Fruit fly (Drosophila melanogaster) whole organism, embryonic: ENCODE measurements around the gene CG6409.
A peak's percentile ranks its signal among the peaks of the same experiment; 100 is the strongest.

Experiments used
- C15 ChIP-seq: fragments of 200-800 bp; sonication (Bioruptor generic); IDR thresholded peaks from 3 replicates; pipeline ENCODE4 v1.3.6; 2022; ENCODE audit warnings: missing biosample characterization, missing genetic modification characterization
- CG10959 ChIP-seq: fragments of 200-800 bp; sonication (Bioruptor generic); IDR thresholded peaks from 2 replicates; pipeline ENCODE4 v1.3.6; 2022; ENCODE audit warnings: missing biosample characterization, missing genetic modification characterization
- CG13894 ChIP-seq: fragments of 200-800 bp; sonication (Bioruptor generic); optimal IDR thresholded peaks from 3 replicates; lab custom pipeline; 2018; ENCODE audit warnings: missing biosample characterization, mild to moderate bottlenecking, missing genetic modification characterization, moderate library complexity
- CG14710 ChIP-seq: fragments of 200-800 bp; sonication (Bioruptor generic); optimal IDR thresholded peaks from 3 replicates; lab custom pipeline; 2019; ENCODE audit warnings: missing biosample characterization, mild to moderate bottlenecking, missing genetic modification characterization, moderate library complexity
- CG17829 ChIP-seq: fragments of 200-800 bp; optimal IDR thresholded peaks from 2 replicates; lab custom pipeline; 2019; ENCODE audit warnings: missing biosample characterization, mild to moderate bottlenecking, missing genetic modification characterization, moderate library complexity
- CG18619 ChIP-seq: fragments of 200-800 bp; sonication (Bioruptor generic); optimal IDR thresholded peaks from 3 replicates; lab custom pipeline; 2017; ENCODE audit warnings: missing biosample characterization, mild to moderate bottlenecking, missing genetic modification characterization
- CG2116 ChIP-seq: fragments of 200-800 bp; sonication (Bioruptor generic); optimal IDR thresholded peaks from 3 replicates; lab custom pipeline; 2018; ENCODE audit warnings: missing biosample characterization, mild to moderate bottlenecking, missing genetic modification characterization
- CG2678 ChIP-seq: fragments of 200-800 bp; sonication (Bioruptor generic); optimal IDR thresholded peaks from 3 replicates; lab custom pipeline; 2019; ENCODE audit warnings: missing biosample characterization, mild to moderate bottlenecking, missing genetic modification characterization, moderate library complexity
- CG34224 ChIP-seq: fragments of 200-800 bp; sonication (Bioruptor generic); IDR thresholded peaks from 3 replicates; pipeline ENCODE4 v1.3.6; 2022; ENCODE audit warnings: missing biosample characterization, missing genetic modification characterization; ENCODE audit not compliant: partially characterized antibody
- CG4424 ChIP-seq: fragments of 200-800 bp; sonication (Bioruptor generic); optimal IDR thresholded peaks from 3 replicates; lab custom pipeline; 2016; ENCODE audit warnings: missing biosample characterization, missing genetic modification characterization
- CG5180 ChIP-seq: fragments of 200-800 bp; sonication (Bioruptor generic); optimal IDR thresholded peaks from 3 replicates; lab custom pipeline; 2017; ENCODE audit warnings: missing biosample characterization, missing genetic modification characterization, mild to moderate bottlenecking, moderate library complexity, missing genetic modification reagents
- CG6683 ChIP-seq: fragments of 200-800 bp; sonication (Bioruptor generic); optimal IDR thresholded peaks from 2 replicates; lab custom pipeline; 2017; ENCODE audit warnings: missing biosample characterization, mild to moderate bottlenecking, missing genetic modification characterization, missing genetic modification reagents
- CG7357 ChIP-seq: fragments of 200-800 bp; sonication (Bioruptor generic); IDR thresholded peaks from 3 replicates; pipeline ENCODE4 v1.3.6; 2022; ENCODE audit warnings: missing biosample characterization, missing genetic modification characterization
- CG9797 ChIP-seq: fragments of 200-800 bp; sonication (Bioruptor generic); optimal IDR thresholded peaks from 3 replicates; lab custom pipeline; 2018; ENCODE audit warnings: missing biosample characterization, mild to moderate bottlenecking, missing genetic modification characterization
- D19A ChIP-seq: fragments of 200-800 bp; optimal IDR thresholded peaks from 3 replicates; lab custom pipeline; 2019; ENCODE audit warnings: missing biosample characterization, mild to moderate bottlenecking, missing genetic modification characterization, moderate library complexity
- D19B ChIP-seq: fragments of 200-800 bp; sonication (Bioruptor generic); optimal IDR thresholded peaks from 2 replicates; lab custom pipeline; 2017; ENCODE audit warnings: missing biosample characterization, mild to moderate bottlenecking, missing genetic modification characterization
- Deaf1 ChIP-seq: fragments of 200-800 bp; optimal IDR thresholded peaks from 3 replicates; lab custom pipeline; 2019; ENCODE audit warnings: missing biosample characterization, mild to moderate bottlenecking, missing genetic modification characterization, moderate library complexity
- Doc3 ChIP-seq: fragments of 200-800 bp; sonication (Bioruptor generic); IDR thresholded peaks from 3 replicates; pipeline ENCODE4 v1.3.6; 2022; ENCODE audit warnings: missing biosample characterization, missing genetic modification characterization; ENCODE audit not compliant: partially characterized antibody
- E2f1 ChIP-seq: fragments of 200-800 bp; sonication (Bioruptor generic); IDR thresholded peaks from 2 replicates; pipeline ENCODE4 v1.3.6; 2022; ENCODE audit warnings: missing biosample characterization, missing genetic modification characterization
- E2f2 ChIP-seq: fragments of 200-800 bp; sonication (Bioruptor generic); IDR thresholded peaks from 2 replicates; pipeline ENCODE4 v1.3.6; 2022; ENCODE audit warnings: missing biosample characterization, missing genetic modification characterization
- Gug ChIP-seq: fragments of 200-800 bp; sonication (Bioruptor generic); IDR thresholded peaks from 4 replicates; pipeline ENCODE4 v1.3.6; 2022; ENCODE audit warnings: missing biosample characterization, missing genetic modification characterization
- Lim3 ChIP-seq: fragments of 200-800 bp; sonication (Bioruptor generic); IDR thresholded peaks from 2 replicates; pipeline ENCODE4 v1.3.6; 2022; ENCODE audit warnings: missing biosample characterization, missing genetic modification characterization
- NFAT ChIP-seq: fragments of 200-800 bp; sonication (Bioruptor generic); IDR thresholded peaks from 2 replicates; pipeline ENCODE4 v1.3.6; 2022; ENCODE audit warnings: missing biosample characterization, missing genetic modification characterization
- Pdp1 ChIP-seq, 2 experiments: fragments of 200-800 bp; sonication (Bioruptor generic); optimal IDR thresholded peaks; 3 replicates each; lab custom pipeline; 2016; ENCODE audit warnings: missing biosample characterization in 2 of 2, missing genetic modification characterization in 2 of 2, mild to moderate bottlenecking in 1 of 2, moderate library complexity in 1 of 2
- Scr ChIP-seq: fragments of 200-800 bp; sonication (Bioruptor generic); IDR thresholded peaks from 2 replicates; pipeline ENCODE4 v1.3.6; 2022; ENCODE audit warnings: missing biosample characterization, missing genetic modification characterization; ENCODE audit not compliant: partially characterized antibody
- Spps ChIP-seq: fragments of 200-800 bp; sonication (Bioruptor generic); optimal IDR thresholded peaks from 2 replicates; lab custom pipeline; 2018; ENCODE audit warnings: missing biosample characterization, mild to moderate bottlenecking, missing genetic modification characterization
- Tbp ChIP-seq: fragments of >200 bp; optimal IDR thresholded peaks from 2 replicates; lab custom pipeline; 2018; ENCODE audit warnings: missing biosample characterization, missing genetic modification characterization
- ab ChIP-seq: fragments of 200-800 bp; sonication (Bioruptor generic); optimal IDR thresholded peaks from 2 replicates; lab custom pipeline; 2016; ENCODE audit warnings: missing biosample characterization, missing genetic modification characterization
- bab2 ChIP-seq: fragments of 200-800 bp; sonication (Bioruptor generic); optimal IDR thresholded peaks from 2 replicates; lab custom pipeline; 2016; ENCODE audit warnings: missing biosample characterization, missing genetic modification characterization
- bowl ChIP-seq: fragments of 200-800 bp; sonication (Bioruptor generic); IDR thresholded peaks from 2 replicates; pipeline ENCODE4 v1.3.6; 2022; ENCODE audit warnings: missing biosample characterization, missing genetic modification characterization
- br ChIP-seq: fragments of >200 bp; optimal IDR thresholded peaks from 2 replicates; lab custom pipeline; 2017
- cas ChIP-seq: fragments of 200-800 bp; sonication (Bioruptor generic); IDR thresholded peaks from 2 replicates; pipeline ENCODE4 v1.3.6; 2022; ENCODE audit warnings: missing biosample characterization, missing genetic modification characterization
- cg ChIP-seq: fragments of 200-800 bp; sonication (Bioruptor generic); optimal IDR thresholded peaks from 3 replicates; lab custom pipeline; 2019; ENCODE audit warnings: missing biosample characterization, mild to moderate bottlenecking, missing genetic modification characterization, moderate library complexity
- esg ChIP-seq: fragments of 200-800 bp; sonication (Bioruptor generic); conservative IDR thresholded peaks from 2 replicates; pipeline ENCODE4 v1.3.6; 2022; ENCODE audit warnings: missing biosample characterization, missing genetic modification characterization
- gfzf ChIP-seq: fragments of 200-800 bp; sonication (Bioruptor generic); optimal IDR thresholded peaks from 2 replicates; lab custom pipeline; 2016; ENCODE audit warnings: missing biosample characterization, mild to moderate bottlenecking, missing genetic modification characterization, moderate library complexity
- gro ChIP-seq: fragments of 200-800 bp; sonication (Bioruptor generic); optimal IDR thresholded peaks from 2 replicates; lab custom pipeline; 2016; ENCODE audit warnings: missing biosample characterization, missing genetic modification characterization
- ind ChIP-seq: fragments of 200-800 bp; sonication (Bioruptor generic); optimal IDR thresholded peaks from 3 replicates; lab custom pipeline; 2016; ENCODE audit warnings: missing biosample characterization, missing genetic modification characterization
- kni ChIP-seq: fragments of 200-800 bp; sonication (Bioruptor generic); optimal IDR thresholded peaks from 3 replicates; lab custom pipeline; 2017; ENCODE audit warnings: mild to moderate bottlenecking, missing biosample characterization, missing genetic modification reagents, missing genetic modification characterization
- lab ChIP-seq: fragments of 200-800 bp; sonication (Bioruptor generic); optimal IDR thresholded peaks from 3 replicates; lab custom pipeline; 2017; ENCODE audit warnings: missing biosample characterization, missing genetic modification characterization, mild to moderate bottlenecking, moderate library complexity, missing genetic modification reagents
- nom ChIP-seq: fragments of 200-800 bp; sonication (Bioruptor generic); optimal IDR thresholded peaks from 2 replicates; lab custom pipeline; 2017; ENCODE audit warnings: missing biosample characterization, missing genetic modification characterization, mild to moderate bottlenecking, moderate library complexity, missing genetic modification reagents
- pho ChIP-seq: fragments of 200-800 bp; sonication (Bioruptor generic); optimal IDR thresholded peaks from 2 replicates; lab custom pipeline; 2016; ENCODE audit warnings: missing biosample characterization, missing genetic modification characterization
- pum ChIP-seq: fragments of 200-800 bp; sonication (Bioruptor generic); optimal IDR thresholded peaks from 2 replicates; lab custom pipeline; 2016; ENCODE audit warnings: missing biosample characterization, missing genetic modification characterization
- row ChIP-seq: fragments of 200-800 bp; sonication (Bioruptor generic); IDR thresholded peaks from 3 replicates; pipeline ENCODE4 v1.3.6; 2022; ENCODE audit warnings: missing biosample characterization, missing genetic modification characterization
- ssp ChIP-seq: fragments of 200-800 bp; sonication (Bioruptor generic); IDR thresholded peaks from 2 replicates; pipeline ENCODE4 v1.3.6; 2022; ENCODE audit warnings: missing biosample characterization, missing genetic modification characterization
- tio ChIP-seq: fragments of 200-800 bp; sonication (Bioruptor generic); optimal IDR thresholded peaks from 2 replicates; lab custom pipeline; 2017; ENCODE audit warnings: missing biosample characterization, missing genetic modification characterization, inconsistent platforms
- twi ChIP-seq: fragments of 200-800 bp; optimal IDR thresholded peaks from 2 replicates; lab custom pipeline; 2019; ENCODE audit warnings: missing biosample characterization, mild to moderate bottlenecking, missing genetic modification characterization, moderate library complexity
- vnd ChIP-seq: fragments of 200-800 bp; sonication (Bioruptor generic); IDR thresholded peaks from 3 replicates; pipeline ENCODE4 v1.3.6; 2022; ENCODE audit warnings: missing biosample characterization, missing genetic modification characterization; ENCODE audit not compliant: partially characterized antibody
- wek ChIP-seq: fragments of 200-800 bp; sonication (Bioruptor generic); optimal IDR thresholded peaks from 3 replicates; lab custom pipeline; 2018; ENCODE audit warnings: missing biosample characterization, mild to moderate bottlenecking, missing genetic modification characterization, moderate library complexity

The CG6409 gene

DNA sequence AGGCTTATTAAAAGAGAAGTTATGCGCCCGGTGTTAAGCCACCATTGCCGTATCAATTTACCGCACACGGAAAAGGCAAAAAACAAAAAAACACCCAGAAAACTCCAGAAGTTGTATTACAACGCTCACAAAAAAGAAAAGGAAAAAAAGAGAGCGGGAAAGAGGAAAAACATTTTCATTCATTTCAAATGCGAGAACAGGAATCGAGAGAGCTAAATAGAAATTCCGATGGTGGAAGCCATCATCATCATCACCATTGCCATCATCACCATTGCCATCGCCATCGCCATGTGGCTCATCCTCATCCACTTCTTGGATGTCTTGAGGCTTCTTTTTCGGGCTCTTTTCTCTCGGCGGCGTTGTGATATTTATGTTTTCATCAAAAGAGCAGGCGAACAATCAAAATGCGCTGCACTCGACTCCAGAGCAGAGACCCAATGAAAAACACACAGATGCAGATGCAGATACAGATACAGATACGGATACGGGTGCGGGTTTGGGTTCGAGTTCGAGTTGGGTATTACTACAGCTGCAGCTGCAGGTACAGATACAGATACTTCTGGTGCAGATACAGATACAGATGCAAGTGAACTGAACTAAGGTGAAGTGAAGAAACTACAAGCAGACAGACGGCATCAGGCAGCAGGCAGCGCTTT lies 31.0 kb downstream of the CG6409 start (continued):
- TF ChIP-seq kni (GFP tag; lab: Kevin White, UChicago): peak; percentile 97
- TF ChIP-seq CG18619 (GFP tag; lab: Kevin White, UChicago): no peak
- TF ChIP-seq nom (GFP tag; lab: Kevin White, UChicago): peak; percentile 35
- peak; percentile 31 for TF ChIP-seq Deaf1
- no peak for TF ChIP-seq NFAT (GFP tag; lab: Robert Waterston, UW)
- no peak for TF ChIP-seq gro (GFP tag; lab: Kevin White, UChicago)
- no peak for TF ChIP-seq E2f2 (GFP tag; lab: Robert Waterston, UW)
- TF ChIP-seq ssp (GFP tag; lab: Robert Waterston, UW): no peak
- no peak for TF ChIP-seq Tbp (GFP tag; lab: Kevin White, UChicago)
- TF ChIP-seq Pdp1 (GFP tag; optimal IDR thresholded peaks at IDR 0.05; lab: Kevin White, UChicago): no peak
- TF ChIP-seq CG5180 (GFP tag; lab: Kevin White, UChicago): peak; percentile 79
- TF ChIP-seq tio (GFP tag; lab: Kevin White, UChicago): no peak
- no peak for TF ChIP-seq Gug
- TF ChIP-seq CG13894 (tag; lab: Kevin White, UChicago): no peak
- TF ChIP-seq CG2116 (GFP tag; lab: Kevin White, UChicago): no peak
- TF ChIP-seq CG2678 (tag; lab: Kevin White, UChicago): no peak
- peak; percentile 83 for TF ChIP-seq cg (GFP tag; lab: Kevin White, UChicago)

DNA sequence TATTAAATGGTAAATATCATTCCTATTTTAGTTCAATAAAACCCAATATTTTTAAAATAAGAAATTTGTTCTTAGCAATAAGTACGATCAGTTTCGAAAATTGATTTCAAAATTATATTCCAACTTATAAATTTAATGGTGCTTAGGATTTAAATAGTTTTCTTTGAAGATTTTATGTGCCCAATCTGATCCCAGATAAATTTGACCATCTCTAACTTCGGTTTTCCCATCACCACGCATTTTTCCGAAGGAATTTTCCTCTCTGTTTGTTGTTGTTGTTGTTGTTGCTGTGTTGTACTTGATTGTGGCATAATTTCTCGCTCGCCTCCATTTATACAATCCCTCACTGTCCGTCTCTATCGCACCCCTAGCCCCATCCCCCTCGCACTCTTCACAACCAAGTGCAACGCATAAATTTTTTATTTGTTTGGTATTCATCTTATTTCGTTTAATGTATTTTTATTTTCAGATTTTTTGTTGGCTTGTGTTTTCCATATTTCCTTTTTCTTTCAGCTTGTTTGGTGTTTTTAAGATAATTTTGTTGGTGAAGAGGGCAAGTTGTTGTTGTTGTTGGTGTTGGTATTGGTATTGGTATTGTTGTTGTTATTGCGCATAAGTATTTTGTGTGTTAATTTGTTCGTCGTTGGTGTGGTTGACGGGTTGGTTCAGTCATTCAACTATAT lies 32.4 kb downstream of the CG6409 start:
- peak; percentile 35 for TF ChIP-seq D19A (tag; lab: Kevin White, UChicago)
- no peak for TF ChIP-seq CG9797 (GFP tag; lab: Kevin White, UChicago)
- no peak for TF ChIP-seq D19B (GFP tag; lab: Kevin White, UChicago)
- TF ChIP-seq ab (GFP tag; lab: Kevin White, UChicago): no peak
- TF ChIP-seq Spps (tag; lab: Kevin White, UChicago): no peak
- TF ChIP-seq vnd (GFP tag; lab: Robert Waterston, UW): no peak
- no peak for TF ChIP-seq Lim3 (GFP tag; lab: Robert Waterston, UW)
- TF ChIP-seq CG34224 (GFP tag; lab: Robert Waterston, UW): no peak
- no peak for TF ChIP-seq Doc3 (GFP tag; lab: Robert Waterston, UW)
- 0 out of 2 replicates have a peak, but pooled peaks have one; percentile 8 for TF ChIP-seq E2f1 (GFP tag; lab: Robert Waterston, UW)
- no peak for TF ChIP-seq gfzf (GFP tag; lab: Kevin White, UChicago)
- peak; percentile 26 for TF ChIP-seq CG17829 (tag; lab: Kevin White, UChicago)
- no peak for TF ChIP-seq wek (GFP tag; lab: Kevin White, UChicago)
- TF ChIP-seq pho (GFP tag; lab: Kevin White, UChicago): no peak
- TF ChIP-seq bab2 (GFP tag; lab: Kevin White, UChicago): no peak
- no peak for TF ChIP-seq CG2116 (GFP tag; lab: Kevin White, UChicago)
- peak; percentile 30 for TF ChIP-seq CG4424 (GFP tag; lab: Kevin White, UChicago)
- TF ChIP-seq CG7357 (GFP tag; lab: Robert Waterston, UW): no peak
- no peak for TF ChIP-seq cas (GFP tag; lab: Robert Waterston, UW)
- no peak for TF ChIP-seq CG6683 (GFP tag; lab: Kevin White, UChicago)
- TF ChIP-seq esg (GFP tag; lab: Robert Waterston, UW): peak; percentile 22; the same call in 1 of the 2 replicates
- no peak for TF ChIP-seq pum (GFP tag; lab: Kevin White, UChicago)
- no peak for TF ChIP-seq ind (GFP tag; lab: Kevin White, UChicago)
- no peak for TF ChIP-seq C15 (GFP tag; lab: Robert Waterston, UW)
- TF ChIP-seq lab (GFP tag; lab: Kevin White, UChicago): no peak
- no peak for TF ChIP-seq bowl
- no peak for TF ChIP-seq CG10959
- TF ChIP-seq CG14710 (tag; lab: Kevin White, UChicago): peak; percentile 30
- peak; percentile 49; the same call in 2 of the 3 replicates for TF ChIP-seq row (GFP tag; lab: Robert Waterston, UW)
- no peak for TF ChIP-seq Scr (GFP tag; lab: Robert Waterston, UW)
- no peak for TF ChIP-seq br (lab: Kevin White, UChicago)
- no peak for TF ChIP-seq twi (tag; lab: Kevin White, UChicago)
